Worm (Caenorhabditis elegans) whole organism, early embryonic: ENCODE measurements around the gene F19B10.5.

Experiments
- F13C5.2 ChIP-seq: sonication (generic microtip); optimal IDR thresholded peaks from 2 replicates; lab custom pipeline; 2017; ENCODE audit warnings: mild to moderate bottlenecking, missing genetic modification characterization, inconsistent platforms, missing compliant biosample characterization
- ama-1 ChIP-seq: fragments of 150-350 bp; optimal IDR thresholded peaks from 2 replicates; lab custom pipeline; 2014
- hmbx-1 ChIP-seq: sonication (generic microtip); optimal IDR thresholded peaks from 2 replicates; lab custom pipeline; 2016; ENCODE audit warnings: mild to moderate bottlenecking, missing genetic modification characterization, missing compliant biosample characterization
- sea-1 ChIP-seq: fragments of 200-800 bp; sonication (Bioruptor generic); conservative IDR thresholded peaks from 2 replicates; pipeline ENCODE4 v1.3.6; 2022; ENCODE audit warnings: missing genetic modification characterization, missing compliant biosample characterization
- tbx-37 ChIP-seq: fragments of 200-800 bp; sonication (Bioruptor generic); conservative IDR thresholded peaks from 2 replicates; pipeline ENCODE4 v1.3.6; 2022; ENCODE audit warnings: missing genetic modification reagents, missing genetic modification characterization, missing compliant biosample characterization

ce11 chrII:3678978-3679377, 23.5 kb downstream of the F19B10.5 start:
- no peak for TF ChIP-seq ama-1 (lab: Kevin White, UChicago)
- TF ChIP-seq tbx-37 (GFP tag; lab: Robert Waterston, UW): no peak
- TF ChIP-seq hmbx-1 (tag; lab: Kevin White, UChicago): no peak
- no peak for TF ChIP-seq F13C5.2 (tag; lab: Kevin White, UChicago)
- no peak for TF ChIP-seq sea-1
